Worm (Caenorhabditis elegans): ENCODE data around the gene atf-2.

Gene atf-2

DNA sequence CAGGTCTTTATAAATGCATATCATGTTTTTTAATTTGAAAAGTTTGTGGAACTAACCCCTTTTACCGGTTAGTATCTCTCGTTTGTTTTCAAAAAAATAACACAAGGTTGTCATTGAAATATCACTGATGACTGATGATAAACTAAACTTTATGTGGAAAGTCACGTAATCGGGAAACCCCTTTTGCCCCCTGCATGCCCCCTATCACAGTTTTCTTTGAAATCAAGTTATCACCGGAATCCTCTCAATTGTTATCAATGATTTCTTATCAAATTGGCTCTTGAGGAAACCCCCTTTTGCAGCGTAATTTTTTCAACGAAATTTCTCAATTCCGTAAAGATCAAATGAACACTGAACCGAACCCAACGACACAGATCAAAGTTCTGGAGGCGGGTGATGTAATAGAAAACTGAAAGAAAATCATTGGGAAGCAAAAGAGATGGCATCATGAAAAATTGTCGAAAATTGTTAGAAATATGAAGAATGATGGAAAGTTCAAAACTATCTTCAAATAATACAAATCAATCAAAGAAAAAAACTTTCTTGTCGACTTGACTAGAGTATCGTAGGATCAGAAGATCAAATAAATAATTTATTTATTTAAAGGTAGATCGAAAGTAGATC lies 11.3 kb upstream of the atf-2 start (continued):
- 0 out of 2 replicates have a peak, but pooled peaks have one; percentile 34 for TF ChIP-seq saeg-2 (GFP tag; IDR thresholded peaks at IDR 0.05)
- TF ChIP-seq lin-13 (GFP tag; optimal IDR thresholded peaks at IDR 0.05) = no peak
- no peak for TF ChIP-seq daf-19 (GFP tag; conservative IDR thresholded peaks at IDR 0.05)
- TF ChIP-seq ceh-82 (tag; optimal IDR thresholded peaks at IDR 0.05) = no peak
- TF ChIP-seq T20F7.1 (GFP tag; optimal IDR thresholded peaks at IDR 0.05) = no peak
- no peak for TF ChIP-seq unc-62 (GFP tag; optimal IDR thresholded peaks at IDR 0.05 in 1 of 2)
- no peak for TF ChIP-seq unc-62 (tag; optimal IDR thresholded peaks at IDR 0.05)
- no peak for TF ChIP-seq fkh-10 (GFP tag; optimal IDR thresholded peaks at IDR 0.05)
- TF ChIP-seq lin-15B (tag; optimal IDR thresholded peaks at IDR 0.05) = no peak
- peak; percentile 84 for TF ChIP-seq tra-1 (GFP tag; IDR thresholded peaks at IDR 0.05)
- TF ChIP-seq pha-4 (GFP tag; IDR thresholded peaks at IDR 0.05) = no peak
- TF ChIP-seq pha-4 (tag; optimal IDR thresholded peaks at IDR 0.05) = no peak
- 0 out of 2 replicates have a peak, but pooled peaks have one; percentile 24 for TF ChIP-seq zfp-3 (GFP tag; conservative IDR thresholded peaks at IDR 0.05)
- TF ChIP-seq dmd-6 (GFP tag; IDR thresholded peaks at IDR 0.05) = peak; percentile 98
- no peak for TF ChIP-seq vab-7 (GFP tag; IDR thresholded peaks at IDR 0.05)
- no peak for TF ChIP-seq snpc-1.2 (GFP tag; IDR thresholded peaks at IDR 0.05)
- no peak for TF ChIP-seq skn-1 (tag; optimal IDR thresholded peaks at IDR 0.05)
- TF ChIP-seq nhr-76 (tag; optimal IDR thresholded peaks at IDR 0.05) = no peak
- peak; percentile 94 for TF ChIP-seq nhr-48 (tag; optimal IDR thresholded peaks at IDR 0.05)
- TF ChIP-seq D1046.2 (GFP tag; IDR thresholded peaks at IDR 0.05) = no peak
- TF ChIP-seq hlh-30 (tag; optimal IDR thresholded peaks at IDR 0.05; ENCODE audit: insufficient read depth) = peak; percentile 67
- no peak for TF ChIP-seq ztf-7 (tag; optimal IDR thresholded peaks at IDR 0.05)
- TF ChIP-seq ZK337.2 (GFP tag; IDR thresholded peaks at IDR 0.05) = no peak
- no peak for TF ChIP-seq ZK546.5 (tag; optimal IDR thresholded peaks at IDR 0.05)
- no peak for TF ChIP-seq ceh-32 (tag; optimal IDR thresholded peaks at IDR 0.05; ENCODE audit: poor library complexity)
- no peak for TF ChIP-seq duxl-1 (tag; optimal IDR thresholded peaks at IDR 0.05; ENCODE audit: poor library complexity)
- TF ChIP-seq ceh-28 (tag; optimal IDR thresholded peaks at IDR 0.05) = no peak
- peak; percentile 87 for TF ChIP-seq hlh-11 (tag; optimal IDR thresholded peaks at IDR 0.05)
- TF ChIP-seq fos-1 (tag; optimal IDR thresholded peaks at IDR 0.05) = no peak

DNA sequence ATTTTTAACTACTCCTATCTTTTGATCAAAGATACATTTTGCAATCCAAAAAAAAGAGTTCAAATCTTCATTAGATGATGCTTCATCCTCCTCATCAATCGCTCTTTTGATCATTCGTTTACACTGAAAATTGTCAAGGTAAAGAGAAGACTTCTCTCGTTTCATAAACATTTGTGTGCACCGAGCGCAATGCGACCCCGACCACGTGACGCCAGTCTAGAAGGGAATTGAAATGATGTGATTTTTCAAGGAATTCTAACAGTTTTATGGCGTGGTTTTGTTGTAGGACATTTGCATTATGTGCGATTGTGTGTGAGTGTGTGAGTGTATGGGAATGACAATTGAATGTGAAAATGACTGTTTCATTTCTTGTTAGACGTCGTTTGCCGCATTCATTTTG lies 10.5 kb upstream of the atf-2 start:
- TF ChIP-seq ceh-44 (GFP tag; IDR thresholded peaks at IDR 0.05) (no peak), ztf-7 (tag; optimal IDR thresholded peaks at IDR 0.05) (no peak), dmd-6 (GFP tag; IDR thresholded peaks at IDR 0.05) (peak; percentile 63), nhr-11 (tag; optimal IDR thresholded peaks at IDR 0.05) (peak; percentile 26), nhr-48 (tag; optimal IDR thresholded peaks at IDR 0.05) (peak; percentile 55), dmd-9 (GFP tag; IDR thresholded peaks at IDR 0.05) (no peak), nhr-28 (tag; optimal IDR thresholded peaks at IDR 0.05) (peak; percentile 16), mxl-3 (GFP tag; optimal IDR thresholded peaks at IDR 0.05) (peak; percentile 49), aha-1 (tag) (peak; percentile 97), hif-1 (tag; optimal IDR thresholded peaks at IDR 0.05) (peak in 1 of 2 experiments; percentile 58), egl-27 (tag; optimal IDR thresholded peaks at IDR 0.05) (no peak), hlh-30 (tag; optimal IDR thresholded peaks at IDR 0.05; ENCODE audit: insufficient read depth) (peak; percentile 73), daf-16 (GFP tag; optimal IDR thresholded peaks at IDR 0.05) (peak in 1 of 2 experiments; percentile 48), daf-16 (tag; optimal IDR thresholded peaks at IDR 0.05) (peak; percentile 40), nhr-41 (GFP tag; IDR thresholded peaks at IDR 0.05) (no peak), hlh-11 (tag; optimal IDR thresholded peaks at IDR 0.05) (peak; percentile 62), tra-1 (GFP tag; IDR thresholded peaks at IDR 0.05) (peak; percentile 49; the same call in 1 of the 2 replicates), ceh-20 (GFP tag; IDR thresholded peaks at IDR 0.05) (peak; percentile 45; the same call in 1 of the 2 replicates), lsy-2 (tag; optimal IDR thresholded peaks at IDR 0.05) (peak in 1 of 2 experiments; percentile 39), php-3 (GFP tag; IDR thresholded peaks at IDR 0.05) (0 out of 2 replicates have a peak, but pooled peaks have one; percentile 5), mdl-1 (tag; optimal IDR thresholded peaks at IDR 0.05) (peak in 1 of 2 experiments; percentile 54), dve-1 (tag; optimal IDR thresholded peaks at IDR 0.05; ENCODE audit: insufficient read depth) (peak; percentile 20)
